Worm (Caenorhabditis elegans): ENCODE measurements around the gene orai-1.
A peak's percentile ranks its signal among the peaks of the same experiment; 100 is the strongest.

Gene orai-1

ce11 chrIII:609549-609948, 37.0 kb upstream of the orai-1 start, which contains the start of gene best-17:
Gene best-17 (minus strand): TSS chrIII:609649.
- TF ChIP-seq peb-1 (tag; optimal IDR thresholded peaks at IDR 0.05) (no peak), lin-39 (tag; optimal IDR thresholded peaks at IDR 0.05) (no peak)

ce11 chrIII:611900-612299, 34.7 kb upstream of the orai-1 start:
- TF ChIP-seq unc-55 (GFP tag; optimal IDR thresholded peaks at IDR 0.05) (peak; percentile 6), snpc-4 (tag; optimal IDR thresholded peaks at IDR 0.05) (no peak), sem-4 (tag; optimal IDR thresholded peaks at IDR 0.05) (no peak), ztf-4 (tag; optimal IDR thresholded peaks at IDR 0.05) (no peak)

- peak; percentile 4 for TF ChIP-seq crh-2 (tag; optimal IDR thresholded peaks at IDR 0.05)
- TF ChIP-seq C34F6.9 (tag; optimal IDR thresholded peaks at IDR 0.05), result no peak
- TF ChIP-seq nhr-77 (tag; optimal IDR thresholded peaks at IDR 0.05), result no peak
- TF ChIP-seq peb-1 (tag; optimal IDR thresholded peaks at IDR 0.05), result no peak
- TF ChIP-seq nhr-25 (tag; optimal IDR thresholded peaks at IDR 0.05), result no peak
Observed at ce11 chrIII:612759-613158, 33.8 kb upstream of the orai-1 start.

- TF ChIP-seq ceh-82 (tag; optimal IDR thresholded peaks at IDR 0.05) (no peak), nhr-237 (tag; optimal IDR thresholded peaks at IDR 0.05) (no peak), nhr-129 (tag; optimal IDR thresholded peaks at IDR 0.05) (no peak), blmp-1 (tag; optimal IDR thresholded peaks at IDR 0.05; ENCODE audit: insufficient read depth) (no peak), snpc-4 (tag; optimal IDR thresholded peaks at IDR 0.05) (no peak), ama-1 (optimal IDR thresholded peaks at IDR 0.05) (no peak), alr-1 (tag; optimal IDR thresholded peaks at IDR 0.05) (no peak), ceh-16 (tag; optimal IDR thresholded peaks at IDR 0.05) (no peak), zag-1 (tag; optimal IDR thresholded peaks at IDR 0.05) (no peak), egl-27 (tag; optimal IDR thresholded peaks at IDR 0.05) (no peak), peb-1 (tag; optimal IDR thresholded peaks at IDR 0.05) (no peak), ztf-4 (tag; optimal IDR thresholded peaks at IDR 0.05) (no peak), fos-1 (tag; optimal IDR thresholded peaks at IDR 0.05) (no peak), dmd-4 (tag; optimal IDR thresholded peaks at IDR 0.05) (no peak), elt-1 (tag; optimal IDR thresholded peaks at IDR 0.05) (no peak), nhr-6 (tag; optimal IDR thresholded peaks at IDR 0.05) (no peak)
Observed at ce11 chrIII:614447-614846, 32.1 kb upstream of the orai-1 start, which contains the start of gene T19C3.3. Gene T19C3.3 (minus strand): TSS chrIII:614547.

- TF ChIP-seq ZK546.5 (tag; optimal IDR thresholded peaks at IDR 0.05) (no peak), gmeb-1 (tag; optimal IDR thresholded peaks at IDR 0.05) (no peak), lsy-2 (tag; optimal IDR thresholded peaks at IDR 0.05) (no peak), nhr-237 (tag; optimal IDR thresholded peaks at IDR 0.05) (no peak), ceh-82 (tag; optimal IDR thresholded peaks at IDR 0.05) (no peak), mab-5 (tag; optimal IDR thresholded peaks at IDR 0.05) (no peak), nhr-6 (tag; optimal IDR thresholded peaks at IDR 0.05) (no peak), nhr-25 (tag; optimal IDR thresholded peaks at IDR 0.05) (no peak), aly-2 (tag; optimal IDR thresholded peaks at IDR 0.05) (no peak), peb-1 (tag; optimal IDR thresholded peaks at IDR 0.05) (no peak), nhr-12 (tag; optimal IDR thresholded peaks at IDR 0.05) (no peak), ztf-11 (tag; optimal IDR thresholded peaks at IDR 0.05) (no peak), unc-62 (GFP tag; optimal IDR thresholded peaks at IDR 0.05) (no peak), elt-1 (tag; optimal IDR thresholded peaks at IDR 0.05) (no peak), nhr-10 (tag; optimal IDR thresholded peaks at IDR 0.05) (no peak), elt-3 (tag; optimal IDR thresholded peaks at IDR 0.05) (no peak)
Observed at ce11 chrIII:617467-617866, 29.1 kb upstream of the orai-1 start, which contains the start of gene T19C3.2. Gene T19C3.2 (minus strand): TSS chrIII:617567.

- TF ChIP-seq lin-11 (tag; optimal IDR thresholded peaks at IDR 0.05) (no peak), Y55F3AM.14 (GFP tag; optimal IDR thresholded peaks at IDR 0.05) (no peak), nhr-25 (tag; optimal IDR thresholded peaks at IDR 0.05) (no peak), ztf-4 (tag; optimal IDR thresholded peaks at IDR 0.05) (no peak), fos-1 (tag; optimal IDR thresholded peaks at IDR 0.05) (peak; percentile 20), nhr-129 (tag; optimal IDR thresholded peaks at IDR 0.05) (no peak), nhr-237 (tag; optimal IDR thresholded peaks at IDR 0.05) (no peak), ceh-82 (tag; optimal IDR thresholded peaks at IDR 0.05) (no peak), ceh-16 (tag; optimal IDR thresholded peaks at IDR 0.05) (no peak), aly-2 (tag; optimal IDR thresholded peaks at IDR 0.05) (no peak), ztf-11 (tag; optimal IDR thresholded peaks at IDR 0.05) (no peak), nhr-21 (tag; optimal IDR thresholded peaks at IDR 0.05) (no peak), nhr-12 (tag; optimal IDR thresholded peaks at IDR 0.05) (no peak), C34F6.9 (tag; optimal IDR thresholded peaks at IDR 0.05) (no peak), lin-13 (GFP tag; optimal IDR thresholded peaks at IDR 0.05) (no peak), crh-2 (tag; optimal IDR thresholded peaks at IDR 0.05) (peak; percentile 17), egl-27 (tag; optimal IDR thresholded peaks at IDR 0.05) (no peak), alr-1 (tag; optimal IDR thresholded peaks at IDR 0.05) (no peak), nhr-6 (tag; optimal IDR thresholded peaks at IDR 0.05) (no peak), sma-9 (GFP tag; optimal IDR thresholded peaks at IDR 0.05) (peak; percentile 36), sma-9 (tag; optimal IDR thresholded peaks at IDR 0.05) (no peak), ztf-1 (GFP tag; conservative IDR thresholded peaks at IDR 0.05) (no peak), blmp-1 (tag; optimal IDR thresholded peaks at IDR 0.05; ENCODE audit: insufficient read depth) (no peak)
Observed at ce11 chrIII:620204-620718, 26.3 kb upstream of the orai-1 start, which contains the start of gene T19C3.4. Gene T19C3.4 (minus strand): TSS chrIII:620254.
